Worm (Caenorhabditis elegans) whole organism, dauer: ENCODE results near the gene F43G6.7.

Experiments
- unc-62 ChIP-seq: sonication (generic microtip); optimal IDR thresholded peaks from 2 replicates; lab custom pipeline; 2017; ENCODE audit warnings: missing biosample characterization, missing genetic modification reagents, missing genetic modification characterization

F43G6.7 gene

ce11 chrII:11843441-11843840, 32.9 kb downstream of the F43G6.7 start:
- no peak for TF ChIP-seq unc-62 (GFP tag; lab: Kevin White, UChicago)

ce11 chrII:11844072-11844471, 33.5 kb downstream of the F43G6.7 start:
- TF ChIP-seq unc-62 (GFP tag; lab: Kevin White, UChicago), result no peak

- no peak for TF ChIP-seq unc-62 (GFP tag; lab: Kevin White, UChicago)
Observed at ce11 chrII:11844984-11845383, 34.4 kb downstream of the F43G6.7 start.

ce11 chrII:11845954-11846353, 35.4 kb downstream of the F43G6.7 start:
- TF ChIP-seq unc-62 (GFP tag; lab: Kevin White, UChicago), result no peak

ce11 chrII:11849572-11849971, 39.0 kb downstream of the F43G6.7 start:
- TF ChIP-seq unc-62 (GFP tag; lab: Kevin White, UChicago), result no peak

DNA sequence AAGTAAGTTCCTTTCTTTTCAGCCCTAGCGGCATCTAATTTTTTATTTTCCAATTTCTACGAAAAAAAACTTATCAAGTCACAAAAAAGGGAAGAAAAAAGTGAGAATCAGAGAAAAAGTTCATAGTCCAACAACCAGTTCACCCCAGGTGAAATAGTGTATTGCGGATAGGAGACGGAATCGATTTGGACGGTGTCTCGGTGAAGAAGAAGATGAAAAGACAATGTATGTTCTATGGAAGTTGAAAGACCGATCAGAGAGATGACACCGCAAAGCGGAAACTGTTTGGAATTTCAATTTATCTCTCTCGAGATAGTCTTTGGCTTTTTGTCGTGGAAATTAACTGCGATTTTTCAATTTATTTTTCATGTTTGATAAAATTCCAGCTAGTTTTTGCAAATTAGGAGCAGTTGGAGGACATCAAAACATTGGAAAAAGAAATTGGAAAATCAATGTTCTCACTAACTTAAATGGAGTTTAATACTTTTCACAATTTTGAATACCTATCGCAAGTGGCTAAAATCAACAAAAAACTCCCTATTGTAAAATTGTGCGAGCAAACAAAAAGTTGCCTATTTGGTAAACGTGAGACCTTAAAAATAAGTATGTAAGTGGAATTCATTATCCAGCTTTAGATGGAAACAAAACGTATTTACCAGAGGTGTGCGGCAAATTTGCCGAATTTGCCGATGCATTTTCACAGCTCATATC, 41.8 kb downstream of the F43G6.7 start:
- TF ChIP-seq unc-62 (GFP tag; lab: Kevin White, UChicago), result no peak

DNA sequence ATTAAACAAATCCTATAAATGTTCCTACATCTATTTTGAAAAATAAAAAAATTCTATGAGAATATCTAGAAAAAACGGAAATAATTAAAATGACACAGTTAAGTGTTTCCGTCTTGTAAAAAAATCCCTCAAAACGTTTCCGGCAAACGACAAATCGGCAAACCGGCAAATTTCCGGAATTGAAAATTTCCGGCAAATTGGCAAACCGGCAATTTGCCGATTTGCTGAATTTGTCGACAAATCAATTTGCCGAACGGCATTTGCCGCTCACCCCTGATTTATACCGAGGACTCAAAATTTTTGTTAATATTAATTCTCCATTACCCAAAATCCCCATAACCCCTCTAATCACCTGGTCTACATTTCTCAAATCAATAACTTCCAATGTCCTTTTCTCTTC, 42.5 kb downstream of the F43G6.7 start:
- TF ChIP-seq unc-62 (GFP tag; lab: Kevin White, UChicago), result no peak

ce11 chrII:11854749-11855148, 44.2 kb downstream of the F43G6.7 start:
- no peak for TF ChIP-seq unc-62 (GFP tag; lab: Kevin White, UChicago)

ce11 chrII:11856361-11856760, 45.8 kb downstream of the F43G6.7 start, which contains the start of gene clh-1:
TSS of gene clh-1 (minus strand) at chrII:11856461.
- TF ChIP-seq unc-62 (GFP tag; lab: Kevin White, UChicago), result no peak

DNA sequence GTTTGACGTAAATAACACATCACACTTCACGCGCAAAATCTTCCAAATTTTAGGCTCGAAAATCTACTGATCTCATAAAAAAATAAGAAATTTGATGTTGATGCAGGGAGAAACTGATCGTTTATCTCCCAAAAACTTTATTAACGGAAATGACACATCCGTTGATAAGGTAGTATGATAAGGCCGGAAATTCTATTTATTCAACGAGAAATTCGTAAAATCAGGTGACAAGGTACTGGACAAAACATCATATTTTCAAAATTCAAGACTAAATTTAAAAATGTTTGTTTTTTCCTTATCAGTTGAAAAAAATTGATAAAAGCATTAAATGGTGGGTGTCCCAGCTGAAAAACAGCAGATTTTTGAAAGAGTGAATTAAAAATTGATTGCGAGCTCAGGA, 49.2 kb downstream of the F43G6.7 start:
- no peak for TF ChIP-seq unc-62 (GFP tag; lab: Kevin White, UChicago)

DNA sequence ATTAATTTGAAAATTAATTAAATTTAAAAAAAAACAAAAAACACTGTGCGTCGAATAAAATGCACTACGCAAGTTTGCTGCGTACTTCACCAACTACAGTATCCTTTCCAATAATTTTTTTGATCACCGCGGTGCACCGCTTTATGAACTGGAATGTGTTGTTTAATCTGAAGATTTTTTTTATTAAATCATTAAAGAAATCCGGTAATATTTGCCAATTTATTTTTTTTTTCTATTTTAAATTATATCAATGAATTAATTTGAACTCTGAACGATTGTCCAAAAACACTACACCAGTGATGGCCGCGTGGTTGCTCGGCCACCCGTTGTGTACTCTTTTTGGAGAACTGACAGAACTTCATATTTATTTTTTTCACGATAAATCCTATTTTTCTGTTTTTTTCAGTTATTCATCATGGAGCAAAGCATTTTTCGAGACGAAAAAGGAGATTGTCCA, 50.1 kb downstream of the F43G6.7 start, which contains the start of gene K12D12.5:
K12D12.5 (plus strand) TSS at position 407 of the 457 bp plus-strand sequence.
- TF ChIP-seq unc-62 (GFP tag; lab: Kevin White, UChicago), result no peak
